Fruit fly (Drosophila melanogaster): ENCODE results near the gene nes.

Gene nes

DNA sequence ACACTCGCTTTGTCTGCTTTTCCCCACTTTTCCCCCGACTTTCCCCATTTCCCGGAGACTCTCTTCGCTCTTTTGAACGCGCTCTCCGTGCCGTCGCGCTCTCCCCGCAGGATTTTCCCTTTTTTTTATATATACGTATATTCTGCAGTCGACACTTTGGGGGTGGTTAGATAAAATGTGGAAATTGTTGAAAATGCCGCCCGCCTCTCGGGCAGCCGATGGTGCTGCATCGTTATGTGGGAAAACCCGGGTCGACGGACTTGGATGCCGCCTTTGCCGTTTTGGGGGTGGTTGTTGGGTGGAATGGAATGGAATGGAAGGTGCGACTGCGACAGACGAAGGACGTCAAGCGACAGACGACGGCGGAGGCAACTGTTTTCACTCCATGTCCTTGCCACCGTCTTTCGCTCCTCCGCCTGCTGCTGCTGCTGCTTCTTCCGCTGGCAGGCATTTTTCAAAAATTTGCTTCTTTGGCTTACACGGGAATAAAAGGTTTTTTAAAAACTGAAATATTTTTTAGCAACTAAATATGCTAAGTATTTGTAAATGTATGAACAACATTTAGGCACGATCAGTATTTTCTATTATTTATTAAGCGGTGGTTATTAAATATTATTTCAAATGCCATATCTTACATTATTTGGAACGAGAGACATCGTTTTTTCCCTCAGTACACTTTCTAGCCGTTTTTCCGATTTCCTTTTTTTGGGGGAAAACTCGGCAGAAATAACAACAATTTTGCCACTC lies 29.5 kb downstream of the nes start (continued):
- TF ChIP-seq Nf-YB (GFP tag; optimal IDR thresholded peaks at IDR 0.05) (no peak), Asciz (GFP tag; optimal IDR thresholded peaks at IDR 0.05) (peak; percentile 20), Xrp1 (GFP tag; IDR thresholded peaks at IDR 0.05) (no peak), CG10431 (GFP tag; optimal IDR thresholded peaks at IDR 0.05) (no peak), CG4730 (GFP tag; IDR thresholded peaks at IDR 0.05) (no peak), eve (GFP tag; optimal IDR thresholded peaks at IDR 0.05) (peak in 1 of 2 experiments; percentile 25), CG14965 (GFP tag; optimal IDR thresholded peaks at IDR 0.05; ENCODE audit: borderline replicate concordance) (no peak), CG4854 (GFP tag; optimal IDR thresholded peaks at IDR 0.05) (no peak), Ravus (GFP tag; IDR thresholded peaks at IDR 0.05) (no peak), Stat92E (GFP tag; optimal IDR thresholded peaks at IDR 0.05) (no peak), CG2678 (tag; optimal IDR thresholded peaks at IDR 0.05) (peak; percentile 63), CG2889 (GFP tag; IDR thresholded peaks at IDR 0.05) (no peak), wek (GFP tag; optimal IDR thresholded peaks at IDR 0.05) (no peak), CG12104 (GFP tag; optimal IDR thresholded peaks at IDR 0.05) (no peak), CG12391 (tag; optimal IDR thresholded peaks at IDR 0.05) (peak; percentile 50), CG4820 (GFP tag; optimal IDR thresholded peaks at IDR 0.05) (no peak), fd64A (GFP tag; optimal IDR thresholded peaks at IDR 0.05) (no peak), MBD-R2 (GFP tag; IDR thresholded peaks at IDR 0.05) (no peak), amos (GFP tag; IDR thresholded peaks at IDR 0.05; ENCODE audit: partially characterized antibody) (no peak), prd (optimal IDR thresholded peaks at IDR 0.05) (no peak), prd (GFP tag; IDR thresholded peaks at IDR 0.05) (peak; percentile 26; the same call in 1 of the 3 replicates), hbn (GFP tag; IDR thresholded peaks at IDR 0.05; ENCODE audit: partially characterized antibody) (no peak), fd3F (GFP tag; optimal IDR thresholded peaks at IDR 0.05) (no peak), kay (GFP tag; optimal IDR thresholded peaks at IDR 0.05) (no peak), Doc3 (GFP tag; IDR thresholded peaks at IDR 0.05; ENCODE audit: partially characterized antibody) (no peak), rib (GFP tag; IDR thresholded peaks at IDR 0.05) (0 out of 2 replicates have a peak, but pooled peaks have one; percentile 13), dm (GFP tag; optimal IDR thresholded peaks at IDR 0.05) (no peak), Ptx1 (GFP tag; IDR thresholded peaks at IDR 0.05) (peak; percentile 23; the same call in 1 of the 2 replicates), Atf6 (GFP tag; IDR thresholded peaks at IDR 0.05) (no peak), klu (GFP tag; IDR thresholded peaks at IDR 0.05) (no peak), CkIIα-i1 (GFP tag; IDR thresholded peaks at IDR 0.05) (no peak), CG31388 (GFP tag; optimal IDR thresholded peaks at IDR 0.05) (no peak), MTF-1 (GFP tag; optimal IDR thresholded peaks at IDR 0.05; ENCODE audit: borderline replicate concordance) (no peak), CG12769 (tag; optimal IDR thresholded peaks at IDR 0.05) (peak; percentile 16), CG4707 (GFP tag; optimal IDR thresholded peaks at IDR 0.05) (no peak), sr (GFP tag; IDR thresholded peaks at IDR 0.05) (no peak), fru (optimal IDR thresholded peaks at IDR 0.05) (no peak), BEAF-32 (GFP tag; optimal IDR thresholded peaks at IDR 0.05) (no peak), jumu (GFP tag; optimal IDR thresholded peaks at IDR 0.05) (no peak), CG4328 (GFP tag; optimal IDR thresholded peaks at IDR 0.05) (no peak), CG18619 (GFP tag; optimal IDR thresholded peaks at IDR 0.05) (no peak), slp2 (GFP tag; optimal IDR thresholded peaks at IDR 0.05) (no peak), Dfd (GFP tag; optimal IDR thresholded peaks at IDR 0.05) (no peak), kni (GFP tag; optimal IDR thresholded peaks at IDR 0.05) (no peak), luna (GFP tag; optimal IDR thresholded peaks at IDR 0.05) (no peak), pb (GFP tag; optimal IDR thresholded peaks at IDR 0.05) (no peak), CG13287 (GFP tag; IDR thresholded peaks at IDR 0.05; ENCODE audit: partially characterized antibody) (no peak), dmrt11E (tag; optimal IDR thresholded peaks at IDR 0.05) (no peak), CG6654 (GFP tag; optimal IDR thresholded peaks at IDR 0.05) (no peak), CG10543 (GFP tag; optimal IDR thresholded peaks at IDR 0.05) (no peak)

Data from whole organism, embryonic.